Worm (Caenorhabditis elegans) whole organism, young adult: ENCODE results near the gene C44B11.6.

Experiments used
- B0019.2 ChIP-seq: fragments of 200-800 bp; sonication (Bioruptor generic); conservative IDR thresholded peaks from 2 replicates; pipeline ENCODE4 v1.3.6; 2022; ENCODE audit warnings: missing genetic modification reagents, missing genetic modification characterization, missing compliant biosample characterization
- B0261.1 ChIP-seq: sonication (generic microtip); optimal IDR thresholded peaks from 2 replicates; lab custom pipeline; 2016; ENCODE audit warnings: mild to moderate bottlenecking, missing genetic modification characterization, moderate library complexity, missing compliant biosample characterization
- F22D6.2 ChIP-seq: sonication (generic microtip); optimal IDR thresholded peaks from 2 replicates; lab custom pipeline; 2016; ENCODE audit warnings: mild to moderate bottlenecking, missing genetic modification characterization, missing compliant biosample characterization
- F39B2.1 ChIP-seq: fragments of 200-800 bp; sonication (Bioruptor generic); IDR thresholded peaks from 2 replicates; pipeline ENCODE4 v1.3.6; 2022; ENCODE audit warnings: missing genetic modification reagents, missing genetic modification characterization, missing compliant biosample characterization
- F57C9.4 ChIP-seq: sonication (generic microtip); optimal IDR thresholded peaks from 2 replicates; lab custom pipeline; 2017; ENCODE audit warnings: mild to moderate bottlenecking, missing genetic modification characterization, missing compliant biosample characterization
- K11D2.4 ChIP-seq: fragments of 200-800 bp; sonication (Bioruptor generic); IDR thresholded peaks from 2 replicates; pipeline ENCODE4 v1.3.6; 2022; ENCODE audit warnings: missing genetic modification reagents, missing genetic modification characterization, missing compliant biosample characterization
- T26A5.8 ChIP-seq: sonication (generic microtip); optimal IDR thresholded peaks from 2 replicates; lab custom pipeline; 2016; ENCODE audit warnings: missing genetic modification characterization, missing compliant biosample characterization
- ama-1 ChIP-seq, 3 experiments: fragments of 150-350 bp in 1 of 3; sonication (generic microtip) in 2 of 3; optimal IDR thresholded peaks; 2 replicates each; lab custom pipeline; 2014 to 2018; ENCODE audit warnings: missing biosample characterization in 2 of 3, missing genetic modification characterization in 2 of 3, missing genetic modification reagents in 2 of 3
- atf-7 ChIP-seq: sonication (generic microtip); optimal IDR thresholded peaks from 2 replicates; lab custom pipeline; 2017; ENCODE audit warnings: mild to moderate bottlenecking, missing genetic modification characterization, missing compliant biosample characterization
- attf-3 ChIP-seq: fragments of 200-800 bp; sonication (Bioruptor generic); conservative IDR thresholded peaks from 2 replicates; pipeline ENCODE4 v1.3.6; 2022; ENCODE audit warnings: missing genetic modification reagents, missing genetic modification characterization, missing compliant biosample characterization
- bed-1 ChIP-seq: fragments of 200-800 bp; sonication (Bioruptor generic); IDR thresholded peaks from 2 replicates; pipeline ENCODE4 v1.3.6; 2022; ENCODE audit warnings: missing genetic modification reagents, missing genetic modification characterization, missing compliant biosample characterization
- ceh-58 ChIP-seq: fragments of 200-800 bp; sonication (Bioruptor generic); IDR thresholded peaks from 2 replicates; pipeline ENCODE4 v1.3.6; 2022; ENCODE audit warnings: missing genetic modification characterization, missing compliant biosample characterization
- ceh-91 ChIP-seq: fragments of 200-800 bp; sonication (Bioruptor generic); IDR thresholded peaks from 2 replicates; pipeline ENCODE4 v1.3.6; 2022; ENCODE audit warnings: missing genetic modification reagents, missing genetic modification characterization, missing compliant biosample characterization
- efl-1 ChIP-seq: fragments of 150-350 bp; optimal IDR thresholded peaks from 2 replicates; lab custom pipeline; 2014; ENCODE audit warnings: missing biosample characterization, missing genetic modification reagents, missing genetic modification characterization
- ekl-4 ChIP-seq: fragments of 200-800 bp; sonication (Bioruptor generic); IDR thresholded peaks from 2 replicates; pipeline ENCODE4 v1.3.6; 2022; ENCODE audit warnings: missing genetic modification reagents, missing genetic modification characterization, missing compliant biosample characterization
- him-1 ChIP-seq: sonication (generic microtip); optimal IDR thresholded peaks from 2 replicates; lab custom pipeline; 2016; ENCODE audit warnings: missing genotype, missing genetic modification reagents, missing genetic modification characterization, missing compliant biosample characterization
- hmg-1.2 ChIP-seq: fragments of 200-800 bp; sonication (Bioruptor generic); IDR thresholded peaks from 2 replicates; pipeline ENCODE4 v1.3.6; 2022; ENCODE audit warnings: missing genetic modification reagents, missing genetic modification characterization, missing compliant biosample characterization
- hmg-20 ChIP-seq: fragments of 200-800 bp; sonication (Bioruptor generic); IDR thresholded peaks from 2 replicates; pipeline ENCODE4 v1.3.6; 2022; ENCODE audit warnings: missing genetic modification reagents, missing genetic modification characterization, missing compliant biosample characterization
- hsf-1 ChIP-seq: fragments of 200-800 bp; sonication (Bioruptor generic); IDR thresholded peaks from 2 replicates; pipeline ENCODE4 v1.3.6; 2022; ENCODE audit warnings: missing genetic modification reagents, missing genetic modification characterization, missing compliant biosample characterization
- lag-1 ChIP-seq: fragments of 200-800 bp; sonication (Bioruptor generic); IDR thresholded peaks from 2 replicates; pipeline ENCODE4 v1.3.6; 2022; ENCODE audit warnings: missing genetic modification reagents, missing genetic modification characterization, missing compliant biosample characterization
- let-526 ChIP-seq: fragments of 200-800 bp; sonication (Bioruptor generic); IDR thresholded peaks from 2 replicates; pipeline ENCODE4 v1.3.6; 2022; ENCODE audit warnings: missing genetic modification reagents, missing genetic modification characterization, missing compliant biosample characterization
- let-607 ChIP-seq, 2 experiments: fragments of 200-800 bp in 1 of 2; sonication (Bioruptor generic) in 1 of 2; sonication (generic microtip) in 1 of 2; optimal IDR thresholded peaks; 2 replicates each; lab custom pipeline; 2016 to 2018; ENCODE audit warnings: mild to moderate bottlenecking in 2 of 2, missing compliant biosample characterization in 2 of 2, missing genetic modification characterization in 2 of 2, moderate library complexity in 2 of 2, missing genotype in 1 of 2
- lin-26 ChIP-seq: fragments of 200-800 bp; sonication (Bioruptor generic); IDR thresholded peaks from 2 replicates; pipeline ENCODE4 v1.3.6; 2022; ENCODE audit warnings: missing genetic modification reagents, missing genetic modification characterization, missing compliant biosample characterization
- lin-35 ChIP-seq, 3 experiments: fragments of 150-350 bp in 2 of 3; sonication (generic microtip) in 1 of 3; optimal IDR thresholded peaks; 2 replicates each; lab custom pipeline; 2014 to 2018; ENCODE audit warnings: missing biosample characterization in 3 of 3, missing genetic modification characterization in 3 of 3, missing genetic modification reagents in 3 of 3
- mes-4 ChIP-seq: sonication (generic microtip); optimal IDR thresholded peaks from 2 replicates; lab custom pipeline; 2016; ENCODE audit warnings: missing genotype, missing genetic modification characterization, missing compliant biosample characterization
- nfya-1 ChIP-seq: sonication (generic microtip); optimal IDR thresholded peaks from 2 replicates; lab custom pipeline; 2017; ENCODE audit warnings: antibody characterized with exemption, missing compliant biosample characterization, missing genetic modification characterization, borderline replicate concordance; ENCODE audit not compliant: insufficient read depth
- nfya-2 ChIP-seq: fragments of 200-800 bp; sonication (Bioruptor generic); IDR thresholded peaks from 2 replicates; pipeline ENCODE4 v1.3.6; 2022; ENCODE audit warnings: missing genetic modification reagents, missing genetic modification characterization, missing compliant biosample characterization
- nhr-179 ChIP-seq: sonication (generic microtip); optimal IDR thresholded peaks from 2 replicates; lab custom pipeline; 2016; ENCODE audit warnings: mild to moderate bottlenecking, missing genetic modification characterization, missing compliant biosample characterization
- nhr-80 ChIP-seq: sonication (generic microtip); optimal IDR thresholded peaks from 2 replicates; lab custom pipeline; 2016; ENCODE audit warnings: missing genetic modification characterization, missing compliant biosample characterization
- pbrm-1 ChIP-seq: fragments of 200-800 bp; sonication (Bioruptor generic); IDR thresholded peaks from 2 replicates; pipeline ENCODE4 v1.3.6; 2022; ENCODE audit warnings: missing genetic modification reagents, missing genetic modification characterization, missing compliant biosample characterization
- rec-8 ChIP-seq, 2 experiments: sonication (generic microtip); optimal IDR thresholded peaks; 2 replicates each; lab custom pipeline; 2016; ENCODE audit warnings: mild to moderate bottlenecking in 2 of 2, missing genetic modification characterization in 2 of 2, missing genetic modification reagents in 2 of 2, missing genotype in 2 of 2, missing biosample characterization in 1 of 2, missing compliant biosample characterization in 1 of 2, moderate library complexity in 1 of 2
- rpc-1 ChIP-seq, 2 experiments: fragments of 150-350 bp in 1 of 2; sonication (generic microtip) in 1 of 2; optimal IDR thresholded peaks; 2 replicates each; lab custom pipeline; 2014 to 2018; ENCODE audit warnings: missing biosample characterization in 1 of 2, missing genetic modification characterization in 1 of 2, missing genetic modification reagents in 1 of 2, missing genotype in 1 of 2
- sdz-38 ChIP-seq: sonication (generic microtip); optimal IDR thresholded peaks from 2 replicates; lab custom pipeline; 2016; ENCODE audit warnings: missing genotype, missing genetic modification characterization, missing compliant biosample characterization
- somi-1 ChIP-seq: fragments of 200-800 bp; sonication (Bioruptor generic); optimal IDR thresholded peaks from 2 replicates; lab custom pipeline; 2018; ENCODE audit warnings: mild to moderate bottlenecking, missing genetic modification characterization, missing compliant biosample characterization
- tbp1 ChIP-seq: fragments of 200-800 bp; sonication (Bioruptor generic); optimal IDR thresholded peaks from 2 replicates; lab custom pipeline; 2018; ENCODE audit warnings: mild to moderate bottlenecking, missing genetic modification characterization, missing compliant biosample characterization
- tbx-9 ChIP-seq: sonication (generic microtip); optimal IDR thresholded peaks from 2 replicates; lab custom pipeline; 2016; ENCODE audit warnings: borderline replicate concordance, missing genetic modification characterization, inconsistent platforms, missing compliant biosample characterization
- unc-62 ChIP-seq: fragments of 150-350 bp; optimal IDR thresholded peaks from 2 replicates; lab custom pipeline; 2014; ENCODE audit warnings: missing biosample characterization, missing genetic modification reagents, missing genetic modification characterization
- zim-3 ChIP-seq: sonication (generic microtip); optimal IDR thresholded peaks from 2 replicates; lab custom pipeline; 2017; ENCODE audit warnings: mild to moderate bottlenecking, missing genetic modification characterization, moderate library complexity, missing compliant biosample characterization
- ztf-25 ChIP-seq: fragments of 200-800 bp; sonication (Bioruptor generic); IDR thresholded peaks from 2 replicates; pipeline ENCODE4 v1.3.6; 2022; ENCODE audit warnings: missing genetic modification reagents, missing genetic modification characterization, missing compliant biosample characterization
- ztf-3 ChIP-seq: fragments of 200-800 bp; sonication (Bioruptor generic); optimal IDR thresholded peaks from 2 replicates; lab custom pipeline; 2018; ENCODE audit warnings: mild to moderate bottlenecking, missing genetic modification characterization, missing compliant biosample characterization

Gene C44B11.6

DNA sequence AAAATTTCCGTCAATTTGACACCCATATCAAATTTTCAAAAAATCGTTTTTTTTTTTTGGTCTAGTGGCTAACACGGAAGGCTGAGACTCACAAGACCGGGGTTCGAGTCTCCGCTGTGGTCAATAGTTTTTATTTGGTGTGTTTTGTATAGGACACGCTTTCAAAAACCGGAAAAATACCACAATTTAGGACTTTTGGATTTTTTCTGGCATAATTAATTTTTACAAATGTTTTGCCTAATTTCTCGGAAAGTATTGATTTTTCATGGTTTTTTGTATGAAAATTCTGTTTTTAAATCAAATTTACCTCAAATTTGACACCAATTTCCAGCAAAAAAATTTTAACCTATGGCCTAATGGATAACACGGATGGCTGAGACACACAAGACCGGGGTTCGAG is 33.0 kb downstream of the C44B11.6 start, which contains the start of gene mks-1:
TSS of gene mks-1 (plus strand) at position 301 of the 400 bp plus-strand sequence.
- TF ChIP-seq tbp1: peak; percentile 71
- no peak for TF ChIP-seq F57C9.4 (tag; lab: Kevin White, UChicago)
- TF ChIP-seq him-1 (tag; lab: Kevin White, UChicago): peak; percentile 15

DNA sequence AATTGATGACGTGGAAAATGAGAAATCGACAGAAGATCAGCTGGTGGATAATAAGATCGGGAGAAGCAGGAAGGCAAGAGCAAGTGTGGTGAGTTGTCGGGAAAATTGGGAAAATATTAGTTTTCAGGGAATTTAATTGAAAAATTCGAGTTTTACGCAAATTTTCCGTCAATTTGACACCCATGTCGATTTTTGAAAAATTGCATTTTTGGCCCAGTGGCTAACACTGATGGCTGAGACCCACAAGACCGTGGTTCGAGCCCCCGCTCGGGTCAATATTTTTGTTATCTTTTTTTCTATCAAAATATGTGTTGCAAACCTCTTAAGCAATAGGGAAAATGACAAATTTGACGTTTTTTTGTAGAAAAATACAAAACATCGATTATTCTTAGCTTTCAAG is 35.6 kb downstream of the C44B11.6 start:
- no peak for TF ChIP-seq efl-1
- TF ChIP-seq ztf-3: no peak
- TF ChIP-seq let-526 (GFP tag; lab: Robert Waterston, UW): no peak
- no peak for TF ChIP-seq ekl-4 (GFP tag; lab: Robert Waterston, UW)
- TF ChIP-seq unc-62 (GFP tag; lab: Kevin White, UChicago): no peak
- no peak for TF ChIP-seq rec-8 (tag; optimal IDR thresholded peaks at IDR 0.05; lab: Kevin White, UChicago)
- no peak for TF ChIP-seq ceh-58 (GFP tag; lab: Robert Waterston, UW)
- TF ChIP-seq tbx-9 (tag; lab: Kevin White, UChicago): no peak
- TF ChIP-seq tbp1: peak; percentile 80
- no peak for TF ChIP-seq let-607 (tag; optimal IDR thresholded peaks at IDR 0.05; lab: Kevin White, UChicago)
- TF ChIP-seq rpc-1 (optimal IDR thresholded peaks at IDR 0.05; lab: Kevin White, UChicago): peak; percentile 36
- TF ChIP-seq rpc-1 (tag; optimal IDR thresholded peaks at IDR 0.05; lab: Kevin White, UChicago): peak; percentile 66
- no peak for TF ChIP-seq B0019.2 (GFP tag; lab: Robert Waterston, UW)
- TF ChIP-seq B0261.1: peak; percentile 54
- TF ChIP-seq nhr-80 (tag; lab: Kevin White, UChicago): no peak
- TF ChIP-seq hsf-1 (GFP tag; lab: Robert Waterston, UW): no peak

DNA sequence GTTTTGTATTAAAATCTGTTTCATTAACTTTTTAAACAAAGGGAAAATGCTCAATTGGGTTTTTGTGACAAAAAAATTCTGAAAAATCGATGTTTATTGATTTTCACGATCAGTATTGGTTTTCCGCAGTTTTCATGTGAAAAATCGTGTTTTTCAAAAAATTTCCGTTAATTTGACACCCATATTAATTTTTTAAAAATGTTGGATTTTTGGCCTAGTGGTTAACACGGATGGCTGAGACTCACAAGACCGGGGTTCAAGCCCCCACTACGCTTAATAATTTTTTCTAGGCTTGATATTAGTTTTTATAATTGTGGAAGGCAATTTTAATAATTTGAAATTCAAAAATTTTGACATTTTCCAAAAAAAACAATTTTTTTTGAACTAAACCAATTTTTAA is 37.7 kb downstream of the C44B11.6 start:
- TF ChIP-seq tbp1 (peak; percentile 78), lin-26 (GFP tag; lab: Robert Waterston, UW) (no peak), ceh-91 (GFP tag; lab: Robert Waterston, UW) (no peak), B0261.1 (peak; percentile 46), hmg-20 (GFP tag; lab: Robert Waterston, UW) (no peak), rpc-1 (optimal IDR thresholded peaks at IDR 0.05; lab: Kevin White, UChicago) (peak; percentile 25), rpc-1 (tag; optimal IDR thresholded peaks at IDR 0.05; lab: Kevin White, UChicago) (peak; percentile 58)

DNA sequence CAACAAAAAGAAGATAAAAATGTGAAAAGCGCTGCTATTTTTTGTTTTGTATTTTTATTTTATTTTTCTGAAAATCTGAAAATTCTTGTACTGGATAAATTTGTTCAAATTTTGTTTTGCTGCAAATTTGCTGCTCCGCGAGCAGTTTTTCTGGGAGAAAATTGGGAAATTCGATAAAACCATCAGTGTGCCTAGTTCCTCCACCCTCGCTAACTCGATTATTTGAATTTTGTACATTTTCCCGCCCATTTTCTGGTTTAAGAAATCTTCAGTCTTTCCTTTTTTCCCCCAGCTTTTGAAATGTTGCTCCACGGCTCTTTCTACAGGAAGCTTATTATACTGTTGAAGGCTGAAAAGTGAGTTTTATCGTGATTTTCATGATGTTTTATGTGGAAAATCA is 38.2 kb downstream of the C44B11.6 start, which contains the start of gene R148.8:
TSS of gene R148.8 (plus strand) at position 301 of the 400 bp plus-strand sequence.
- TF ChIP-seq somi-1 (no peak), let-526 (GFP tag; lab: Robert Waterston, UW) (no peak), zim-3 (no peak), mes-4 (tag; lab: Kevin White, UChicago) (no peak), nfya-2 (GFP tag; lab: Robert Waterston, UW) (no peak), sdz-38 (tag; lab: Kevin White, UChicago) (no peak), K11D2.4 (no peak), F22D6.2 (tag; lab: Kevin White, UChicago) (no peak), bed-1 (GFP tag; lab: Robert Waterston, UW) (no peak)

DNA sequence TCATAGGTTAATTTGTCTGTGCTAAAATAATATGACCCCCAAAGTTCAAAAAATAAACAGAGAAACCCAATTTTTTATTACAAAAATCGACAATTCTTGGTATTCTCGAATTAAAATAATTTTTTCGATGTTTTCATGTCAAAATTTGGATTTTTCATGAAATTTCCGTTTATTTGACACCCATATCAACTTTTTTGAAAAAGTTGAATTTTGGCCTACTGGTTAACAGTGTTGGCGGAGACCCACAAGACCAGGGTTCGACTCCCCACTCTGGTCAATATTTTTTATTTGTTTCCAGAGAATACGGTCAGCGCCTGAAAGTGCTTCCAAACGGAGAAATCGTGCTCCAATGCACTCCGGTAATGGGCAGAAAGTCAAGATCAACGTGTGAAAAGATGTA is 38.8 kb downstream of the C44B11.6 start:
- TF ChIP-seq nfya-1 (tag; lab: Kevin White, UChicago) (no peak), ama-1 (optimal IDR thresholded peaks at IDR 0.05; lab: Kevin White, UChicago) (no peak), ama-1 (GFP tag; optimal IDR thresholded peaks at IDR 0.05; lab: Kevin White, UChicago) (no peak), B0261.1 (peak; percentile 63), lag-1 (GFP tag; lab: Robert Waterston, UW) (no peak), atf-7 (tag; lab: Kevin White, UChicago) (no peak), rec-8 (tag; optimal IDR thresholded peaks at IDR 0.05; lab: Kevin White, UChicago) (peak in 1 of 2 experiments; percentile 34), attf-3 (GFP tag; lab: Robert Waterston, UW) (no peak), pbrm-1 (GFP tag; lab: Robert Waterston, UW) (no peak), F39B2.1 (GFP tag; lab: Robert Waterston, UW) (no peak), T26A5.8 (tag; lab: Kevin White, UChicago) (no peak), ztf-25 (GFP tag; lab: Robert Waterston, UW) (no peak), hmg-1.2 (GFP tag; lab: Robert Waterston, UW) (0 out of 2 replicates have a peak, but pooled peaks have one; percentile 19), rpc-1 (optimal IDR thresholded peaks at IDR 0.05; lab: Kevin White, UChicago) (peak; percentile 47), rpc-1 (tag; optimal IDR thresholded peaks at IDR 0.05; lab: Kevin White, UChicago) (peak; percentile 76), nhr-179 (tag; lab: Kevin White, UChicago) (no peak), lin-26 (GFP tag; lab: Robert Waterston, UW) (peak; percentile 33; the same call in 1 of the 2 replicates), tbp1 (peak; percentile 83), lin-35 (GFP tag; optimal IDR thresholded peaks at IDR 0.05; lab: Kevin White, UChicago) (no peak)
